Fruit fly (Drosophila melanogaster) whole organism, embryonic: Measurements from ENCODE around the gene CG11672.
A peak's percentile ranks its signal among the peaks of the same experiment; 100 is the strongest.

ENCODE experiments used
- ATbp ChIP-seq: fragments of 200-800 bp; sonication (Bioruptor generic); optimal IDR thresholded peaks from 2 replicates; lab custom pipeline; 2017; ENCODE audit warnings: missing biosample characterization, mild to moderate bottlenecking, missing genetic modification characterization, missing genetic modification reagents
- Asciz ChIP-seq: fragments of 200-800 bp; sonication (Bioruptor generic); optimal IDR thresholded peaks from 2 replicates; lab custom pipeline; 2017; ENCODE audit warnings: missing biosample characterization, mild to moderate bottlenecking, missing genetic modification characterization, missing genetic modification reagents
- BtbVII ChIP-seq: fragments of 200-800 bp; sonication (Bioruptor generic); optimal IDR thresholded peaks from 3 replicates; lab custom pipeline; 2017; ENCODE audit warnings: missing biosample characterization, mild to moderate bottlenecking, missing genetic modification characterization
- CG10267 ChIP-seq: fragments of 200-800 bp; sonication (Bioruptor generic); optimal IDR thresholded peaks from 2 replicates; lab custom pipeline; 2018; ENCODE audit warnings: missing biosample characterization, mild to moderate bottlenecking, missing genetic modification characterization, moderate library complexity
- CG10959 ChIP-seq: fragments of 200-800 bp; sonication (Bioruptor generic); IDR thresholded peaks from 2 replicates; pipeline ENCODE4 v1.3.6; 2022; ENCODE audit warnings: missing biosample characterization, missing genetic modification characterization
- CG12659 ChIP-seq: fragments of 200-800 bp; sonication (Bioruptor generic); optimal IDR thresholded peaks from 3 replicates; lab custom pipeline; 2017; ENCODE audit warnings: mild to moderate bottlenecking, missing biosample characterization, missing genetic modification reagents, missing genetic modification characterization
- CG13123 ChIP-seq: fragments of 200-800 bp; sonication (Bioruptor generic); optimal IDR thresholded peaks from 2 replicates; lab custom pipeline; 2016; ENCODE audit warnings: missing biosample characterization, missing genetic modification characterization
- CG15479 ChIP-seq: fragments of 200-800 bp; sonication (Bioruptor generic); optimal IDR thresholded peaks from 3 replicates; lab custom pipeline; 2019; ENCODE audit warnings: missing biosample characterization, mild to moderate bottlenecking, missing genetic modification characterization, moderate library complexity
- CG17612 ChIP-seq: fragments of 200-800 bp; sonication (Bioruptor generic); IDR thresholded peaks from 2 replicates; pipeline ENCODE4 v1.3.6; 2022; ENCODE audit warnings: missing biosample characterization, missing genetic modification characterization
- CG17829 ChIP-seq: fragments of 200-800 bp; optimal IDR thresholded peaks from 2 replicates; lab custom pipeline; 2019; ENCODE audit warnings: missing biosample characterization, mild to moderate bottlenecking, missing genetic modification characterization, moderate library complexity
- CG17912 ChIP-seq: fragments of 200-800 bp; sonication (Bioruptor generic); optimal IDR thresholded peaks from 2 replicates; lab custom pipeline; 2018; ENCODE audit warnings: missing biosample characterization, mild to moderate bottlenecking, missing genetic modification characterization
- CG18262 ChIP-seq: fragments of 200-800 bp; optimal IDR thresholded peaks from 3 replicates; lab custom pipeline; 2019; ENCODE audit warnings: missing biosample characterization, mild to moderate bottlenecking, missing genetic modification characterization, moderate library complexity
- CG18764 ChIP-seq: fragments of 200-800 bp; sonication (Bioruptor generic); optimal IDR thresholded peaks from 3 replicates; lab custom pipeline; 2016; ENCODE audit warnings: missing biosample characterization, missing genetic modification characterization
- CG2199 ChIP-seq: fragments of 200-800 bp; sonication (Bioruptor generic); IDR thresholded peaks from 3 replicates; pipeline ENCODE4 v1.3.6; 2022; ENCODE audit warnings: missing biosample characterization, missing genetic modification characterization
- CG2202 ChIP-seq: fragments of 200-800 bp; sonication (Bioruptor generic); optimal IDR thresholded peaks from 2 replicates; lab custom pipeline; 2018; ENCODE audit warnings: missing biosample characterization, mild to moderate bottlenecking, missing genetic modification characterization
- CG2875 ChIP-seq: fragments of 200-800 bp; sonication (Bioruptor generic); optimal IDR thresholded peaks from 2 replicates; lab custom pipeline; 2017; ENCODE audit warnings: missing biosample characterization, mild to moderate bottlenecking, missing genetic modification characterization, missing genetic modification reagents
- CG3065 ChIP-seq: fragments of 200-800 bp; sonication (Bioruptor generic); optimal IDR thresholded peaks from 2 replicates; lab custom pipeline; 2016; ENCODE audit warnings: missing biosample characterization, missing genetic modification characterization
- CG31365 ChIP-seq: fragments of 200-800 bp; sonication (Bioruptor generic); optimal IDR thresholded peaks from 2 replicates; lab custom pipeline; 2018; ENCODE audit warnings: missing biosample characterization, mild to moderate bottlenecking, missing genetic modification characterization
- CG31441 ChIP-seq: fragments of 200-800 bp; sonication (Bioruptor generic); IDR thresholded peaks from 2 replicates; pipeline ENCODE4 v1.3.6; 2022; ENCODE audit warnings: missing biosample characterization, missing genetic modification characterization
- CG32532 ChIP-seq: fragments of 200-800 bp; sonication (Bioruptor generic); IDR thresholded peaks from 2 replicates; pipeline ENCODE4 v1.3.6; 2022; ENCODE audit warnings: missing biosample characterization, missing genetic modification characterization
- CG8924 ChIP-seq: fragments of 200-800 bp; optimal IDR thresholded peaks from 3 replicates; lab custom pipeline; 2019; ENCODE audit warnings: missing biosample characterization, mild to moderate bottlenecking, missing genetic modification characterization, moderate library complexity
- CG9437 ChIP-seq: fragments of 200-800 bp; sonication (Bioruptor generic); optimal IDR thresholded peaks from 2 replicates; lab custom pipeline; 2018; ENCODE audit warnings: missing biosample characterization, mild to moderate bottlenecking, missing genetic modification characterization
- CG9727 ChIP-seq: fragments of 200-800 bp; sonication (Bioruptor generic); optimal IDR thresholded peaks from 3 replicates; lab custom pipeline; 2017; ENCODE audit warnings: missing biosample characterization, mild to moderate bottlenecking, missing genetic modification characterization
- CG9876 ChIP-seq: fragments of 200-800 bp; sonication (Bioruptor generic); optimal IDR thresholded peaks from 2 replicates; lab custom pipeline; 2016; ENCODE audit warnings: missing biosample characterization, missing genetic modification characterization
- CrebB ChIP-seq: fragments of 200-800 bp; sonication (Bioruptor generic); optimal IDR thresholded peaks from 3 replicates; lab custom pipeline; 2018; ENCODE audit warnings: missing biosample characterization, mild to moderate bottlenecking, missing genetic modification characterization
- Dp ChIP-seq: fragments of 200-800 bp; sonication (Bioruptor generic); optimal IDR thresholded peaks from 2 replicates; lab custom pipeline; 2018; ENCODE audit warnings: missing biosample characterization, mild to moderate bottlenecking, missing genetic modification characterization, moderate library complexity
- Meics ChIP-seq: fragments of 200-800 bp; sonication (Bioruptor generic); optimal IDR thresholded peaks from 2 replicates; lab custom pipeline; 2017; ENCODE audit warnings: missing biosample characterization, mild to moderate bottlenecking, missing genetic modification characterization
- Nf-YB ChIP-seq: fragments of 200-800 bp; sonication (Bioruptor generic); optimal IDR thresholded peaks from 3 replicates; lab custom pipeline; 2019; ENCODE audit warnings: missing biosample characterization, mild to moderate bottlenecking, missing genetic modification characterization, moderate library complexity
- Oli ChIP-seq: fragments of 200-800 bp; sonication (Bioruptor generic); optimal IDR thresholded peaks from 2 replicates; lab custom pipeline; 2018; ENCODE audit warnings: missing biosample characterization, mild to moderate bottlenecking, missing genetic modification characterization, moderate library complexity
- Opbp ChIP-seq: fragments of 200-800 bp; sonication (Bioruptor generic); IDR thresholded peaks from 3 replicates; pipeline ENCODE4 v1.3.6; 2022; ENCODE audit warnings: missing biosample characterization, missing genetic modification characterization; ENCODE audit not compliant: partially characterized antibody
- Sry-β ChIP-seq: fragments of 200-800 bp; sonication (Bioruptor generic); optimal IDR thresholded peaks from 2 replicates; lab custom pipeline; 2018; ENCODE audit warnings: missing biosample characterization, mild to moderate bottlenecking, missing genetic modification characterization, moderate library complexity
- Ssrp ChIP-seq: fragments of 200-800 bp; sonication (Bioruptor generic); optimal IDR thresholded peaks from 2 replicates; lab custom pipeline; 2018; ENCODE audit warnings: missing biosample characterization, mild to moderate bottlenecking, missing genetic modification characterization, moderate library complexity
- TFAM ChIP-seq: fragments of 200-800 bp; sonication (Bioruptor generic); optimal IDR thresholded peaks from 2 replicates; lab custom pipeline; 2017; ENCODE audit warnings: missing biosample characterization, missing genetic modification characterization, inconsistent platforms
- ap ChIP-seq: fragments of 200-800 bp; sonication (Bioruptor generic); IDR thresholded peaks from 2 replicates; pipeline ENCODE4 v1.3.6; 2022; ENCODE audit warnings: missing biosample characterization, missing genetic modification characterization
- bab2 ChIP-seq: fragments of 200-800 bp; sonication (Bioruptor generic); optimal IDR thresholded peaks from 2 replicates; lab custom pipeline; 2016; ENCODE audit warnings: missing biosample characterization, missing genetic modification characterization
- cg ChIP-seq: fragments of 200-800 bp; sonication (Bioruptor generic); optimal IDR thresholded peaks from 3 replicates; lab custom pipeline; 2019; ENCODE audit warnings: missing biosample characterization, mild to moderate bottlenecking, missing genetic modification characterization, moderate library complexity
- da ChIP-seq: fragments of 200-800 bp; sonication (Bioruptor generic); optimal IDR thresholded peaks from 2 replicates; lab custom pipeline; 2016; ENCODE audit warnings: missing biosample characterization, missing genetic modification characterization
- dimm ChIP-seq: fragments of 200-800 bp; sonication (Bioruptor generic); IDR thresholded peaks from 2 replicates; pipeline ENCODE4 v1.3.6; 2022; ENCODE audit warnings: missing biosample characterization, missing genetic modification characterization
- ewg ChIP-seq: fragments of 200-800 bp; sonication (Bioruptor generic); optimal IDR thresholded peaks from 3 replicates; lab custom pipeline; 2017; ENCODE audit warnings: mild to moderate bottlenecking, missing biosample characterization, missing genetic modification reagents, missing genetic modification characterization
- kay ChIP-seq: fragments of 200-800 bp; sonication (Bioruptor generic); optimal IDR thresholded peaks from 2 replicates; lab custom pipeline; 2016; ENCODE audit warnings: missing biosample characterization, missing genetic modification characterization
- ken ChIP-seq: fragments of 200-800 bp; sonication (Bioruptor generic); IDR thresholded peaks from 3 replicates; pipeline ENCODE4 v1.3.6; 2022; ENCODE audit warnings: missing biosample characterization, missing genetic modification characterization
- lola ChIP-seq, 3 experiments: fragments of >200 bp in 2 of 3; fragments of 200-800 bp in 1 of 3; sonication (Bioruptor generic) in 1 of 3; optimal IDR thresholded peaks; 2 replicates each; lab custom pipeline; 2017 to 2019; ENCODE audit warnings: missing biosample characterization in 3 of 3, missing genetic modification characterization in 3 of 3, mild to moderate bottlenecking in 1 of 3, moderate library complexity in 1 of 3
- pan ChIP-seq, 4 experiments: fragments of >200 bp in 3 of 4; fragments of 200-800 bp in 1 of 4; sonication (Bioruptor generic) in 1 of 4; optimal IDR thresholded peaks in 3 of 4; IDR thresholded peaks in 1 of 4; 2 replicates each; pipeline versions ENCODE4 v1.3.6 to Lab custom; 2017 to 2022; ENCODE audit warnings: missing biosample characterization in 2 of 4, missing genetic modification characterization in 2 of 4, mixed read lengths in 1 of 4
- pum ChIP-seq: fragments of 200-800 bp; sonication (Bioruptor generic); optimal IDR thresholded peaks from 2 replicates; lab custom pipeline; 2016; ENCODE audit warnings: missing biosample characterization, missing genetic modification characterization
- schlank ChIP-seq: fragments of 200-800 bp; sonication (Bioruptor generic); optimal IDR thresholded peaks from 2 replicates; lab custom pipeline; 2018; ENCODE audit warnings: missing biosample characterization, mild to moderate bottlenecking, missing genetic modification characterization
- sens ChIP-seq: fragments of 200-800 bp; sonication (Bioruptor generic); peaks from one replicate; lab custom pipeline; 2016; ENCODE audit warnings: missing biosample characterization, missing genetic modification characterization
- tna ChIP-seq: fragments of 200-800 bp; sonication (Bioruptor generic); IDR thresholded peaks from 2 replicates; pipeline ENCODE4 v1.3.6; 2022; ENCODE audit warnings: missing biosample characterization, missing genetic modification characterization; ENCODE audit not compliant: partially characterized antibody
- trem ChIP-seq: fragments of 200-800 bp; optimal IDR thresholded peaks from 3 replicates; lab custom pipeline; 2019; ENCODE audit warnings: missing biosample characterization, mild to moderate bottlenecking, missing genetic modification characterization, moderate library complexity
- zf30C ChIP-seq: fragments of 200-800 bp; sonication (Bioruptor generic); optimal IDR thresholded peaks from 3 replicates; lab custom pipeline; 2018; ENCODE audit warnings: missing biosample characterization, mild to moderate bottlenecking, missing genetic modification characterization
- zfh1 ChIP-seq: fragments of 200-800 bp; sonication (Bioruptor generic); IDR thresholded peaks from 3 replicates; pipeline ENCODE4 v1.3.6; 2022; ENCODE audit warnings: missing biosample characterization, missing genetic modification characterization

CG11672 gene

DNA sequence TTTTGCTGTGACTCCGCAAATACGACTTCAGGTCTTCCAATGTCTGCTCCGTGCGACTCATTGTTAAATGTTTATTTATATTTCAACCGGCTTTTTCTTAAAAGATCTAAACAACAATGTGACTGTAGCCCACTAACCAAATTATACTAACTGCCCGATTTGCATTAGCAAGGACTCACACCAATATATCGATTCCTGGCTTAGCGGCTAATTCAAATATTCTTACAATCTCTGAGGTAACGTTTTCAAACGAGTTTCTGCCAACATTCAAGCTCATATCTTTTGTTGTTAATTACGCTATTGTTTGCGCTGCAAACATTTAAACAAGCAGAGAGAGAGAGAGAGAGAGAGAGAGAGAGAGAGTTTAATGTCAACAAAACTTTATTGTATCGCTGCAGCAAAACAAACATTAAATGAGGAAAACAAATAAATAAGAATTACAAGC, 18.2 kb upstream of the CG11672 start, which contains the start of gene tex (continued):
- TF ChIP-seq dimm (GFP tag; lab: Robert Waterston, UW) (no peak), CG31441 (GFP tag; lab: Robert Waterston, UW) (peak; percentile 49; the same call in 1 of the 2 replicates), ewg (GFP tag; lab: Kevin White, UChicago) (no peak), CG2202 (tag; lab: Kevin White, UChicago) (peak; percentile 63), Ssrp (tag; lab: Kevin White, UChicago) (no peak), CG9437 (GFP tag; lab: Kevin White, UChicago) (no peak), CG17612 (GFP tag; lab: Robert Waterston, UW) (no peak), CG18262 (tag; lab: Kevin White, UChicago) (peak; percentile 65), ap (GFP tag; lab: Robert Waterston, UW) (no peak), Oli (tag; lab: Kevin White, UChicago) (no peak), CG2875 (GFP tag; lab: Kevin White, UChicago) (peak; percentile 82), Dp (GFP tag; lab: Kevin White, UChicago) (peak; percentile 98), CG10959 (GFP tag; lab: Robert Waterston, UW) (no peak), CG31365 (tag; lab: Kevin White, UChicago) (peak; percentile 47), Opbp (GFP tag; lab: Robert Waterston, UW) (no peak), CrebB (no peak), TFAM (GFP tag; lab: Kevin White, UChicago) (no peak), tna (GFP tag; lab: Robert Waterston, UW) (no peak), Sry-β (GFP tag; lab: Kevin White, UChicago) (peak; percentile 43), ATbp (GFP tag; lab: Kevin White, UChicago) (peak; percentile 80), CG18764 (GFP tag; lab: Kevin White, UChicago) (no peak), CG32532 (GFP tag; lab: Robert Waterston, UW) (no peak), BtbVII (no peak), CG17829 (peak; percentile 25), CG13123 (GFP tag; lab: Kevin White, UChicago) (peak; percentile 1), CG15479 (no peak), Nf-YB (GFP tag; lab: Kevin White, UChicago) (peak; percentile 12), lola (GFP tag; optimal IDR thresholded peaks at IDR 0.05; lab: Kevin White, UChicago) (peak in 1 of 3 experiments; percentile 49), zfh1 (no peak), bab2 (GFP tag; lab: Kevin White, UChicago) (peak; percentile 36), Meics (GFP tag; lab: Kevin White, UChicago) (no peak), cg (no peak), CG10267 (tag; lab: Kevin White, UChicago) (peak; percentile 47), CG8924 (tag; lab: Kevin White, UChicago) (peak; percentile 59), kay (GFP tag; lab: Kevin White, UChicago) (peak; percentile 8), CG9727 (GFP tag; lab: Kevin White, UChicago) (peak; percentile 69), pan (optimal IDR thresholded peaks at IDR 0.05; lab: Kevin White, UChicago) (no peak), pan (GFP tag; optimal IDR thresholded peaks at IDR 0.05 in 1 of 2, IDR thresholded peaks at IDR 0.05 in 1 of 2) (no peak), sens (GFP tag; lab: Kevin White, UChicago) (peak; percentile 94), CG2199 (no peak), zf30C (GFP tag; lab: Kevin White, UChicago) (no peak), CG3065 (no peak), da (GFP tag; lab: Kevin White, UChicago) (no peak), Asciz (peak; percentile 89), pum (no peak), CG17912 (peak; percentile 14), trem (tag; lab: Kevin White, UChicago) (peak; percentile 79), CG12659 (no peak), CG9876 (no peak), schlank (no peak), ken (GFP tag; lab: Robert Waterston, UW) (no peak)
